Worm (Caenorhabditis elegans) whole organism, early embryonic: Measurements from ENCODE around the gene fbxb-98.

Experiments
- B0310.2 ChIP-seq: sonication (generic microtip); optimal IDR thresholded peaks from 2 replicates; lab custom pipeline; 2016; ENCODE audit warnings: mild to moderate bottlenecking, missing genetic modification characterization, missing compliant biosample characterization
- ama-1 ChIP-seq: fragments of 150-350 bp; optimal IDR thresholded peaks from 2 replicates; lab custom pipeline; 2014
- hmg-4 ChIP-seq: fragments of 200-800 bp; sonication (Bioruptor generic); optimal IDR thresholded peaks from 2 replicates; lab custom pipeline; 2018; ENCODE audit warnings: mild to moderate bottlenecking, missing genetic modification characterization, missing compliant biosample characterization
- scrt-1 ChIP-seq: fragments of 200-800 bp; sonication (Bioruptor generic); IDR thresholded peaks from 2 replicates; pipeline ENCODE4 v1.3.6; 2022; ENCODE audit warnings: missing genetic modification characterization, missing compliant biosample characterization

ce11 chrII:1844552-1844951 is 17.9 kb upstream of the fbxb-98 start:
- TF ChIP-seq ama-1 (lab: Kevin White, UChicago), result no peak
- TF ChIP-seq scrt-1, result no peak
- no peak for TF ChIP-seq hmg-4 (GFP tag; lab: Kevin White, UChicago)
- TF ChIP-seq B0310.2 (tag; lab: Kevin White, UChicago), result no peak
